Worm (Caenorhabditis elegans): Measurements from ENCODE around the gene F36G9.13.

F36G9.13 gene

DNA sequence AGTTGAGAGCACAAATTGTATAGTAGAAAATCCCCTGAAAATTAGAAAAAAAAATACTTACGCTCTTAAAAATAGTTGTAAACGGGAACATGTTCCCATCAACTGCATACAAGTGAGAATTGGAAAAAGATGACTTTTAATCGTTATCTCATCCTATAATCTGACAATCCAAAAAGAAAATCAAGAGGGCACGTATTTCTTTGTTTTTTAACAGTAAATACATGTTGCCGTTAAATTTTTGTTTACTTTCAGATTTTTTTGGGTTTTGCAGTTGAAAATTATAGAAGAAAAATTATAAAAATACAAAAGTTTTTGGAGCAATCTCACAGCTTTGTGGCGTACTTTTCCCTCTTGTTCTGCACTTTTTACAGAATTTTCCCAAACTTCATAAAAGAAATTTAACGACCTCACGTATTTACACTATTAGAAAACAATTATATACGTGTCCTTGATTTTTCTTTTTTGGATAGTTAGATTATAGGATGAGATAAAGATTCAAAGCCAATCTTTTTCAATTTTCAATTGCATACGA, 13.6 kb downstream of the F36G9.13 start, which contains the start of the genes C06C6.9 and C06C6.8:
Gene C06C6.9 (minus strand): TSS at position 101 of the 532 bp plus-strand sequence.
Gene C06C6.8 (plus strand): TSS at position 482 of the 532 bp plus-strand sequence.
- TF ChIP-seq efl-1 (optimal IDR thresholded peaks at IDR 0.05) (no peak), efl-1 (GFP tag; optimal IDR thresholded peaks at IDR 0.05 in 1 of 2) (peak in 1 of 2 experiments; percentile 70), nhr-71 (tag; optimal IDR thresholded peaks at IDR 0.05) (no peak), elt-3 (tag; optimal IDR thresholded peaks at IDR 0.05) (no peak)

DNA sequence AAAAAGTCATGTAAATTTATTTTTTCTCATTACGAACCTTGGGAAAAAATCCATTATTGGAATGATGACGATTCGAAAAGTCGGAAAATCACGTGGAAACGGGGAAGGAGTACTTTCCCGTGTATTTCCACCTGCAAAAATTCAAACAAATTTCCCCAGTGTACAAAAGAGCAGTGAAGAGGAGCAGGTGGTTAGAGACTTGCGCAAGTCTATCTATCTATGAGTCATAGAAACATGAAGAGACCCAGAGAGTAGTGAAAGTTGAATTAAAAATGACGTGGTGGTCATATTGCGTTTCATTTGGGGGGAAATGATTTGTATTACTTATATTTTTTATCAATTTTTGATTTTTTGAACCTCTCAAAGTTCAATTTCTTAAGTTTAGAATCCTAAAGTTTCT, 17.3 kb downstream of the F36G9.13 start, which contains the start of gene nhr-50:
Gene nhr-50 (minus strand): TSS at position 199 of the 400 bp plus-strand sequence.
- TF ChIP-seq unc-130 (tag; optimal IDR thresholded peaks at IDR 0.05) (no peak), elt-2 (tag; optimal IDR thresholded peaks at IDR 0.05) (peak; percentile 83), zip-4 (GFP tag; optimal IDR thresholded peaks at IDR 0.05) (no peak), sptf-1 (tag; optimal IDR thresholded peaks at IDR 0.05) (no peak), ceh-82 (tag; optimal IDR thresholded peaks at IDR 0.05) (peak in 2 of 3 experiments; percentile 16 to 49), xbp-1 (tag; optimal IDR thresholded peaks at IDR 0.05) (peak; percentile 17), nhr-28 (tag; optimal IDR thresholded peaks at IDR 0.05) (no peak), mab-9 (GFP tag; IDR thresholded peaks at IDR 0.05) (no peak), blmp-1 (tag; optimal IDR thresholded peaks at IDR 0.05) (peak; percentile 88), hlh-17 (GFP tag; optimal IDR thresholded peaks at IDR 0.05; ENCODE audit: borderline replicate concordance) (no peak), F16B12.6 (tag; optimal IDR thresholded peaks at IDR 0.05) (no peak), swsn-7 (tag; optimal IDR thresholded peaks at IDR 0.05) (peak; percentile 36), lin-13 (GFP tag; optimal IDR thresholded peaks at IDR 0.05) (no peak), dsc-1 (tag; optimal IDR thresholded peaks at IDR 0.05) (no peak), ztf-4 (tag; optimal IDR thresholded peaks at IDR 0.05) (no peak), lin-35 (GFP tag; optimal IDR thresholded peaks at IDR 0.05) (peak; percentile 13 to 27), ama-1 (optimal IDR thresholded peaks at IDR 0.05) (no peak), isw-1 (GFP tag; IDR thresholded peaks at IDR 0.05) (no peak; the same call in 1 of the 2 replicates), Y116A8C.19 (tag; optimal IDR thresholded peaks at IDR 0.05; ENCODE audit: borderline replicate concordance) (no peak), lin-39 (tag; optimal IDR thresholded peaks at IDR 0.05) (no peak), hpl-2 (GFP tag; optimal IDR thresholded peaks at IDR 0.05) (no peak), nhr-47 (tag; optimal IDR thresholded peaks at IDR 0.05) (peak; percentile 61), ceh-8 (GFP tag; optimal IDR thresholded peaks at IDR 0.05) (peak; percentile 38), nhr-20 (tag; optimal IDR thresholded peaks at IDR 0.05) (peak; percentile 70), dpl-1 (GFP tag; optimal IDR thresholded peaks at IDR 0.05) (peak in 1 of 3 experiments; percentile 30), efl-1 (optimal IDR thresholded peaks at IDR 0.05) (peak; percentile 28 to 36), efl-1 (GFP tag; optimal IDR thresholded peaks at IDR 0.05 in 1 of 2) (peak; percentile 15 to 95), C04F5.9 (tag; optimal IDR thresholded peaks at IDR 0.05) (no peak), ets-5 (GFP tag; IDR thresholded peaks at IDR 0.05) (no peak), ztf-11 (tag; optimal IDR thresholded peaks at IDR 0.05) (no peak), skn-1 (tag; optimal IDR thresholded peaks at IDR 0.05) (peak; percentile 69), nhr-71 (tag; optimal IDR thresholded peaks at IDR 0.05) (peak; percentile 81), unc-30 (tag; optimal IDR thresholded peaks at IDR 0.05) (no peak), nhr-84 (tag; optimal IDR thresholded peaks at IDR 0.05) (no peak), C16A3.4 (tag; optimal IDR thresholded peaks at IDR 0.05) (no peak), lir-3 (tag; optimal IDR thresholded peaks at IDR 0.05; ENCODE audit: poor library complexity) (no peak), pqm-1 (tag; optimal IDR thresholded peaks at IDR 0.05) (no peak), nhr-237 (tag; optimal IDR thresholded peaks at IDR 0.05) (peak; percentile 18), lin-14 (GFP tag; optimal IDR thresholded peaks at IDR 0.05) (peak; percentile 84), C34B4.2 (tag; optimal IDR thresholded peaks at IDR 0.05) (no peak), egl-13 (tag; optimal IDR thresholded peaks at IDR 0.05) (no peak), ceh-88 (GFP tag; IDR thresholded peaks at IDR 0.05) (no peak), zag-1 (tag; optimal IDR thresholded peaks at IDR 0.05) (no peak), alr-1 (tag; optimal IDR thresholded peaks at IDR 0.05; ENCODE audit: borderline replicate concordance) (no peak), sox-4 (tag; optimal IDR thresholded peaks at IDR 0.05) (peak; percentile 7), sup-37 (GFP tag; optimal IDR thresholded peaks at IDR 0.05) (no peak), efl-3 (GFP tag; optimal IDR thresholded peaks at IDR 0.05) (no peak), fos-1 (tag; optimal IDR thresholded peaks at IDR 0.05) (peak; percentile 91)

All from whole organism, L1 larva.